Worm (Caenorhabditis elegans) whole organism, L2 larva: Measurements from ENCODE around the gene F35F10.5.

Source experiments
- C34F6.9 ChIP-seq: fragments of 150-350 bp; optimal IDR thresholded peaks from 2 replicates; lab custom pipeline; 2014; ENCODE audit warnings: missing biosample characterization, missing genetic modification characterization
- F13H6.1 ChIP-seq: sonication (generic microtip); optimal IDR thresholded peaks from 2 replicates; lab custom pipeline; 2016; ENCODE audit warnings: missing genetic modification characterization, missing compliant biosample characterization
- R02D3.7 ChIP-seq: fragments of 150-350 bp; optimal IDR thresholded peaks from 2 replicates; lab custom pipeline; 2014; ENCODE audit warnings: missing biosample characterization, missing genetic modification characterization
- Y55F3AM.14 ChIP-seq: fragments of 200-800 bp; sonication (Bioruptor generic); optimal IDR thresholded peaks from 2 replicates; lab custom pipeline; 2018; ENCODE audit warnings: mild to moderate bottlenecking, missing genetic modification characterization, missing compliant biosample characterization
- ZK546.5 ChIP-seq: sonication (generic microtip); optimal IDR thresholded peaks from 2 replicates; lab custom pipeline; 2017; ENCODE audit warnings: missing biosample characterization, missing genetic modification characterization
- aly-2 ChIP-seq: fragments of 150-350 bp; optimal IDR thresholded peaks from 2 replicates; lab custom pipeline; 2014; ENCODE audit warnings: missing biosample characterization, missing genetic modification characterization
- ama-1 ChIP-seq: fragments of 150-350 bp; optimal IDR thresholded peaks from 2 replicates; lab custom pipeline; 2018; ENCODE audit warnings: inconsistent platforms
- blmp-1 ChIP-seq: sonication (generic microtip); optimal IDR thresholded peaks from 2 replicates; lab custom pipeline; 2017; ENCODE audit warnings: missing genetic modification characterization, mild to moderate bottlenecking, missing compliant biosample characterization, antibody characterized with exemption, moderate library complexity; ENCODE audit not compliant: insufficient read depth
- ceh-16 ChIP-seq: fragments of 150-350 bp; optimal IDR thresholded peaks from 2 replicates; lab custom pipeline; 2014; ENCODE audit warnings: missing biosample characterization, missing genetic modification characterization
- crh-2 ChIP-seq: sonication (generic microtip); optimal IDR thresholded peaks from 2 replicates; lab custom pipeline; 2017; ENCODE audit warnings: missing biosample characterization, missing genetic modification characterization
- dmd-4 ChIP-seq: sonication (generic microtip); optimal IDR thresholded peaks from 2 replicates; lab custom pipeline; 2017; ENCODE audit warnings: missing biosample characterization, missing genetic modification characterization
- egl-27 ChIP-seq: sonication (generic microtip); optimal IDR thresholded peaks from 3 replicates; lab custom pipeline; 2017; ENCODE audit warnings: missing biosample characterization, missing genetic modification reagents, missing genetic modification characterization
- elt-1 ChIP-seq: fragments of 150-350 bp; optimal IDR thresholded peaks from 2 replicates; lab custom pipeline; 2014; ENCODE audit warnings: missing biosample characterization, missing genetic modification characterization
- fos-1 ChIP-seq: fragments of 150-350 bp; optimal IDR thresholded peaks from 2 replicates; lab custom pipeline; 2014; ENCODE audit warnings: missing biosample characterization, missing genetic modification characterization
- gmeb-1 ChIP-seq: fragments of 150-350 bp; optimal IDR thresholded peaks from 2 replicates; lab custom pipeline; 2014; ENCODE audit warnings: missing biosample characterization, missing genetic modification characterization
- lin-11 ChIP-seq: fragments of 150-350 bp; sonication (generic microtip); optimal IDR thresholded peaks from 2 replicates; lab custom pipeline; 2014; ENCODE audit warnings: missing biosample characterization, missing genetic modification characterization, inconsistent platforms, mixed read lengths
- lin-13 ChIP-seq: fragments of 150-350 bp; optimal IDR thresholded peaks from 2 replicates; lab custom pipeline; 2014; ENCODE audit warnings: missing biosample characterization, missing genetic modification reagents, missing genetic modification characterization
- lin-39 ChIP-seq: fragments of 150-350 bp; optimal IDR thresholded peaks from 2 replicates; lab custom pipeline; 2014; ENCODE audit warnings: missing biosample characterization, missing genetic modification reagents, missing genetic modification characterization
- lsy-2 ChIP-seq, 2 experiments: fragments of 150-350 bp in 1 of 2; sonication (generic microtip) in 1 of 2; optimal IDR thresholded peaks; 2 replicates each; lab custom pipeline; 2014 to 2017; ENCODE audit warnings: missing biosample characterization in 2 of 2, missing genetic modification characterization in 2 of 2
- mab-5 ChIP-seq: fragments of 150-350 bp; optimal IDR thresholded peaks from 2 replicates; lab custom pipeline; 2014; ENCODE audit warnings: missing biosample characterization, missing genetic modification characterization
- mbf-1 ChIP-seq: sonication (generic microtip); optimal IDR thresholded peaks from 2 replicates; lab custom pipeline; 2017; ENCODE audit warnings: missing biosample characterization, missing genetic modification characterization
- mdl-1 ChIP-seq, 2 experiments: fragments of 150-350 bp in 1 of 2; sonication (generic microtip) in 1 of 2; optimal IDR thresholded peaks; 2 replicates each; lab custom pipeline; 2017; ENCODE audit warnings: missing biosample characterization in 2 of 2, missing genetic modification characterization in 2 of 2
- nhr-10 ChIP-seq: sonication (generic microtip); optimal IDR thresholded peaks from 2 replicates; lab custom pipeline; 2017; ENCODE audit warnings: missing biosample characterization, missing genetic modification characterization
- nhr-11 ChIP-seq: fragments of 150-350 bp; optimal IDR thresholded peaks from 2 replicates; lab custom pipeline; 2014; ENCODE audit warnings: missing biosample characterization, missing genetic modification characterization
- nhr-12 ChIP-seq: fragments of 150-350 bp; optimal IDR thresholded peaks from 2 replicates; lab custom pipeline; 2014; ENCODE audit warnings: missing biosample characterization, missing genetic modification characterization
- nhr-129 ChIP-seq: fragments of 150-350 bp; optimal IDR thresholded peaks from 2 replicates; lab custom pipeline; 2014; ENCODE audit warnings: missing biosample characterization, missing genetic modification characterization
- nhr-237 ChIP-seq: fragments of 150-350 bp; optimal IDR thresholded peaks from 2 replicates; lab custom pipeline; 2014; ENCODE audit warnings: missing biosample characterization, missing genetic modification characterization
- nhr-6 ChIP-seq: fragments of 150-350 bp; optimal IDR thresholded peaks from 2 replicates; lab custom pipeline; 2014; ENCODE audit warnings: missing biosample characterization, missing genetic modification characterization
- nhr-77 ChIP-seq: fragments of 150-350 bp; optimal IDR thresholded peaks from 2 replicates; lab custom pipeline; 2014; ENCODE audit warnings: missing biosample characterization, missing genetic modification characterization
- peb-1 ChIP-seq: fragments of 150-350 bp; optimal IDR thresholded peaks from 2 replicates; lab custom pipeline; 2014; ENCODE audit warnings: missing biosample characterization, missing genetic modification characterization
- sem-4 ChIP-seq: fragments of 150-350 bp; optimal IDR thresholded peaks from 2 replicates; lab custom pipeline; 2014; ENCODE audit warnings: missing biosample characterization, missing genetic modification reagents, missing genetic modification characterization
- sma-3 ChIP-seq: sonication (generic microtip); optimal IDR thresholded peaks from 2 replicates; lab custom pipeline; 2016; ENCODE audit warnings: missing genetic modification reagents, missing genetic modification characterization, missing compliant biosample characterization
- sma-9 ChIP-seq, 2 experiments: fragments of 150-350 bp in 1 of 2; sonication (generic microtip) in 1 of 2; optimal IDR thresholded peaks; 2 replicates each; lab custom pipeline; 2014 to 2016; ENCODE audit warnings: missing genetic modification characterization in 2 of 2, mild to moderate bottlenecking in 1 of 2, missing biosample characterization in 1 of 2, missing compliant biosample characterization in 1 of 2, missing genetic modification reagents in 1 of 2, moderate library complexity in 1 of 2
- snpc-4 ChIP-seq: fragments of 150-350 bp; optimal IDR thresholded peaks from 2 replicates; lab custom pipeline; 2014; ENCODE audit warnings: missing biosample characterization, missing genetic modification characterization
- unc-55 ChIP-seq: fragments of 150-350 bp; sonication (generic microtip); optimal IDR thresholded peaks from 3 replicates; lab custom pipeline; 2014; ENCODE audit warnings: missing biosample characterization, missing genetic modification reagents, missing genetic modification characterization
- ztf-1 ChIP-seq: fragments of 200-800 bp; sonication (Bioruptor generic); conservative IDR thresholded peaks from 2 replicates; pipeline ENCODE4 v1.3.6; 2022; ENCODE audit warnings: missing genetic modification characterization, missing compliant biosample characterization
- ztf-4 ChIP-seq: fragments of 150-350 bp; optimal IDR thresholded peaks from 2 replicates; lab custom pipeline; 2014; ENCODE audit warnings: missing biosample characterization, missing genetic modification characterization

Gene F35F10.5

DNA sequence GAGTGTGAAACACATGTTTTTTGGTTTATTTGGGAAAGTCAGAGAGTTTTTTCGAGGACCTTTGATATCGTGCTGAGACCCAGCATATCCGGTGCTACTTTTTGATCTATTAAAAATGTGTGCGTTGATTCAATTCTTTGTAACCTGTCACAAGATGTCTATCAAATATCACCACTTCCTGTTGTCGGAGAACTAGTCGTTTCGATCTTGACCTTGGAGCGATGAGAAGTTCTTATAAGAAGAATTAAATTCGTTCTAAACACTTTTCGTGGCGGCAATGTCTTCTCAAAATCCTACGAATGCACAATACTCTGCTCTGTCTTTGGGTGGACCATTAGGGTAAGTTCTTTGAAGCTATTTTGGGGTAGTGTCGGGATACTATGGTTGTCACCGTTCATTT, 31.4 kb downstream of the F35F10.5 start, which contains the start of gene F35F10.1:
TSS of gene F35F10.1 (plus strand) at position 200 of the 400 bp plus-strand sequence.
- TF ChIP-seq lin-13 (GFP tag; lab: Kevin White, UChicago) = no peak
- peak; percentile 70 for TF ChIP-seq sma-9 (GFP tag; optimal IDR thresholded peaks at IDR 0.05; lab: Kevin White, UChicago)
- no peak for TF ChIP-seq sma-9 (tag; optimal IDR thresholded peaks at IDR 0.05; lab: Kevin White, UChicago)

DNA sequence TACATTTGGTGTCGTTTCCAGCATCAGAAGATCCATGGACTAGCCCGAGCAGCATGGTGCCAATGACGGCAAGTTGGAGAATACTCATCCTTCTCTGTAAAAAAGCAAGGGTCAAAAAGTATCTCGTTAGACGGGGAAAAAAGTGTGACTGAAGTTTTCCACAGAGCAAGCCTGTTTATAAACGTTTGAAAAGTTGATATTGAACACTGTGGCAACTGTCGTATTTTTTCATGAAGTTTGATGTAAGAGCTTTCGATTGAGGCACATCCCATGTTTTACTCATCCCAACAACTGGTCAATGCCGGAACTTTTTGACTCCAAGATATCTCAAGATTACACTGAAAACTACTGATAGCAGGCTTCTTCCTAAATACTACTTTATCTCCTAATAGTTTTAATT, 34.2 kb downstream of the F35F10.5 start, which contains the start of gene F35F10.13:
TSS of gene F35F10.13 (minus strand) at position 101 of the 400 bp plus-strand sequence.
- TF ChIP-seq nhr-237 (tag; lab: Kevin White, UChicago) (no peak), nhr-6 (tag; lab: Kevin White, UChicago) (no peak), sem-4 (no peak), nhr-12 (no peak), elt-1 (tag; lab: Kevin White, UChicago) (no peak), nhr-77 (no peak), ztf-4 (no peak), dmd-4 (tag; lab: Kevin White, UChicago) (no peak), sma-9 (GFP tag; optimal IDR thresholded peaks at IDR 0.05; lab: Kevin White, UChicago) (no peak), sma-9 (tag; optimal IDR thresholded peaks at IDR 0.05; lab: Kevin White, UChicago) (no peak), lin-39 (tag; lab: Kevin White, UChicago) (no peak), nhr-11 (tag; lab: Kevin White, UChicago) (no peak), unc-55 (no peak), snpc-4 (tag; lab: Kevin White, UChicago) (no peak), peb-1 (tag; lab: Kevin White, UChicago) (no peak), fos-1 (no peak), nhr-10 (no peak), ZK546.5 (tag; lab: Kevin White, UChicago) (no peak)

DNA sequence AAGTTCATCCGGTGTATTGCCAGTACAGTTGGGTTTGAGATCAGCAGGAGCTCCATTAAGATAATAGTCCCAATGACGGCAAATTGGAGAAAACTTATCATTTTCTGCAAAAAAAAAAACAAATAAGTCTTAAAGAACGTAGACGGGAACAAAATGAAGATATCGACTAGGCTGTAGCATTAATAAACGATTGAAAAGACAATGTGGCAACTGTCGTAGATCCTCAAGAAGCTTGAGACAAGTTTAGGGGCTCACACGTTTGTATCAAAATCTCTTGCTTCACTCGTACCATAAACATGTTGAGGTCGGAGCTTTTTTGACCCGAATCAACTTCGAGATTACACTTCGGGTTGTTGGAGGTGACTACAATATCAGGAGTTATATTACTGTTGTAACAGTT, 35.3 kb downstream of the F35F10.5 start, which contains the start of gene F35F10.14:
TSS of gene F35F10.14 (minus strand) at position 101 of the 400 bp plus-strand sequence.
- TF ChIP-seq sma-3 (GFP tag; lab: Kevin White, UChicago) = no peak
- no peak for TF ChIP-seq blmp-1 (tag; lab: Kevin White, UChicago)
- TF ChIP-seq lin-11 (tag; lab: Kevin White, UChicago) = no peak
- TF ChIP-seq crh-2 (tag; lab: Kevin White, UChicago) = no peak

DNA sequence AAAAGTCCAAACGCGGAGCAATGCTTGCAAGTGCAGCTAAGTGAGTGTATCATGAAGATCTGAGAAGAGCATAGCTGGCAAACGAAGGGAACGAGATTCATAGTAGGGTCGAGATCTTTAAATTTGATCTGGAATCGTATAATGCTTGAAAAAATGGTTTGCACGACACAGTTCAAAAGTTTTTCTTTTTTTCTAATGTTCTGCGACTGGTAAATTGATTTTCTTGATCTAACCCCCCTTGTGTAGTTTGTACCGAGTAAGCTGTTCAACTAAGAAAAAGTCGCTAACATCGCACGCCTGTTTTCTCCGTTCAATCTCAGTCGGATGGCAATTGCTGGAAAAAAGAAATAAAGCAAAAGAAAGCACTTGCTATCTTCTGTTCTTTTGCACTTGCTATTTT, 35.7 kb downstream of the F35F10.5 start, which contains the start of gene C17B7.14:
TSS of gene C17B7.14 (minus strand) at position 101 of the 400 bp plus-strand sequence.
- TF ChIP-seq gmeb-1 (tag; lab: Kevin White, UChicago) (no peak), peb-1 (tag; lab: Kevin White, UChicago) (no peak), Y55F3AM.14 (GFP tag; lab: Kevin White, UChicago) (no peak), nhr-129 (tag; lab: Kevin White, UChicago) (no peak), C34F6.9 (tag; lab: Kevin White, UChicago) (no peak), fos-1 (no peak), ama-1 (lab: Kevin White, UChicago) (no peak), nhr-11 (tag; lab: Kevin White, UChicago) (no peak), aly-2 (tag; lab: Kevin White, UChicago) (no peak), R02D3.7 (tag; lab: Kevin White, UChicago) (no peak), mab-5 (tag; lab: Kevin White, UChicago) (no peak)

DNA sequence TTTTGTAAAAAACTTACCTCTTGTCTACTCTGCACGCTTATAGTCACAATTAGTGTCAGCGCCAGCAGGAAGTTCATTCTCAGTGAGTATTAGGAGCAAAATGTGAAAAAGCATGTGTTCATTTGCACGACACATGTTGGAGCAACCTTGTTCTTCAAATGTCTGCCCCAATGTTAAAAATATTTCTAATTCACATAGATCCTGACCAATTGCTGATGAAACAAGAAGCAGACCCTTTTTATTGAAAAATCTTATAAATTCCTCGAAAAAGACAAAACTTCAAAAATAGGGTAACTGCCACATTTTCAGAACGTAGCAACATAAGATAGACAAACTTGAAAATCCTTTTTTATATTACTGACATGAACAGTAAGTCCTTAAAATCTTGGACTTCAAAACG, 39.4 kb downstream of the F35F10.5 start, which contains the start of gene C17B7.8:
TSS of gene C17B7.8 (minus strand) at position 101 of the 400 bp plus-strand sequence.
- TF ChIP-seq mbf-1 (tag; lab: Kevin White, UChicago) = no peak
- no peak for TF ChIP-seq ceh-16
- no peak for TF ChIP-seq nhr-12
- TF ChIP-seq nhr-237 (tag; lab: Kevin White, UChicago) = no peak
- no peak for TF ChIP-seq egl-27 (tag; lab: Kevin White, UChicago)
- no peak for TF ChIP-seq sma-3 (GFP tag; lab: Kevin White, UChicago)
- no peak for TF ChIP-seq mdl-1 (tag; optimal IDR thresholded peaks at IDR 0.05; lab: Kevin White, UChicago)
- TF ChIP-seq sem-4 = no peak
- no peak for TF ChIP-seq Y55F3AM.14 (GFP tag; lab: Kevin White, UChicago)
- no peak for TF ChIP-seq mab-5 (tag; lab: Kevin White, UChicago)
- TF ChIP-seq ztf-1 (GFP tag; lab: Robert Waterston, UW) = no peak
- TF ChIP-seq peb-1 (tag; lab: Kevin White, UChicago) = no peak
- TF ChIP-seq F13H6.1 (tag; lab: Kevin White, UChicago) = no peak
- TF ChIP-seq fos-1 = no peak
- no peak for TF ChIP-seq lsy-2 (tag; optimal IDR thresholded peaks at IDR 0.05; lab: Kevin White, UChicago)
